Worm (Caenorhabditis elegans) whole organism, mixed stage, embryonic: ENCODE results near the gene flp-19.

ENCODE experiments used
- M03D4.4 ChIP-seq: sonication (generic microtip); optimal IDR thresholded peaks from 2 replicates; lab custom pipeline; 2017; ENCODE audit warnings: mild to moderate bottlenecking, missing genetic modification characterization, missing compliant biosample characterization
- bed-3 ChIP-seq: fragments of 200-800 bp; sonication (Bioruptor generic); optimal IDR thresholded peaks from 3 replicates; lab custom pipeline; 2018; ENCODE audit warnings: mild to moderate bottlenecking, missing genetic modification characterization, moderate library complexity, missing compliant biosample characterization
- blmp-1 ChIP-seq: fragments of 150-350 bp; optimal IDR thresholded peaks from 2 replicates; lab custom pipeline; 2014; ENCODE audit warnings: missing biosample characterization, missing genetic modification characterization
- ceh-39 ChIP-seq: fragments of 150-350 bp; optimal IDR thresholded peaks from 2 replicates; lab custom pipeline; 2014; ENCODE audit warnings: missing biosample characterization, missing genetic modification characterization
- ceh-43 ChIP-seq: fragments of 200-800 bp; sonication (Bioruptor generic); optimal IDR thresholded peaks from 2 replicates; lab custom pipeline; 2018; ENCODE audit warnings: mild to moderate bottlenecking, missing genetic modification characterization, moderate library complexity, missing compliant biosample characterization
- ceh-83 ChIP-seq: fragments of 200-800 bp; sonication (Bioruptor generic); optimal IDR thresholded peaks from 2 replicates; lab custom pipeline; 2018; ENCODE audit warnings: mild to moderate bottlenecking, missing genetic modification characterization, missing compliant biosample characterization
- ces-1 ChIP-seq: fragments of 150-350 bp; optimal IDR thresholded peaks from 2 replicates; lab custom pipeline; 2014; ENCODE audit warnings: missing biosample characterization, missing genetic modification reagents, missing genetic modification characterization
- cnd-1 ChIP-seq: fragments of 200-800 bp; sonication (Bioruptor generic); optimal IDR thresholded peaks from 2 replicates; lab custom pipeline; 2018; ENCODE audit warnings: mild to moderate bottlenecking, missing genetic modification characterization, missing compliant biosample characterization
- drap-1 ChIP-seq: fragments of 200-800 bp; sonication (Bioruptor generic); optimal IDR thresholded peaks from 3 replicates; lab custom pipeline; 2018; ENCODE audit warnings: mild to moderate bottlenecking, missing genetic modification characterization, missing compliant biosample characterization
- elt-1 ChIP-seq: sonication (generic microtip); optimal IDR thresholded peaks from 2 replicates; lab custom pipeline; 2017; ENCODE audit warnings: missing genetic modification characterization, mild to moderate bottlenecking, missing compliant biosample characterization, antibody characterized with exemption, moderate library complexity, borderline replicate concordance; ENCODE audit not compliant: insufficient read depth
- elt-3 ChIP-seq: fragments of 150-350 bp; optimal IDR thresholded peaks from 2 replicates; lab custom pipeline; 2014; ENCODE audit warnings: missing biosample characterization, missing genetic modification characterization
- flh-1 ChIP-seq: fragments of 200-800 bp; sonication (Bioruptor generic); optimal IDR thresholded peaks from 2 replicates; lab custom pipeline; 2018; ENCODE audit warnings: mild to moderate bottlenecking, missing genetic modification characterization, moderate library complexity, missing compliant biosample characterization
- ham-2 ChIP-seq: fragments of 200-800 bp; sonication (Bioruptor generic); optimal IDR thresholded peaks from 2 replicates; lab custom pipeline; 2018; ENCODE audit warnings: mild to moderate bottlenecking, missing genetic modification characterization, missing compliant biosample characterization
- hlh-1 ChIP-seq: fragments of 150-350 bp; optimal IDR thresholded peaks from 2 replicates; lab custom pipeline; 2014; ENCODE audit warnings: missing biosample characterization, missing genetic modification reagents, missing genetic modification characterization
- lin-13 ChIP-seq: fragments of 150-350 bp; optimal IDR thresholded peaks from 2 replicates; lab custom pipeline; 2014; ENCODE audit warnings: missing biosample characterization, missing genetic modification characterization
- lin-32 ChIP-seq: fragments of 200-800 bp; sonication (Bioruptor generic); optimal IDR thresholded peaks from 2 replicates; lab custom pipeline; 2018; ENCODE audit warnings: mild to moderate bottlenecking, missing genetic modification characterization, missing compliant biosample characterization
- lsy-2 ChIP-seq: fragments of 150-350 bp; optimal IDR thresholded peaks from 2 replicates; lab custom pipeline; 2014; ENCODE audit warnings: missing biosample characterization, missing genetic modification characterization
- mab-5 ChIP-seq: fragments of 150-350 bp; optimal IDR thresholded peaks from 2 replicates; lab custom pipeline; 2014; ENCODE audit warnings: missing biosample characterization, missing genetic modification characterization
- mep-1 ChIP-seq: fragments of 150-350 bp; optimal IDR thresholded peaks from 2 replicates; lab custom pipeline; 2017; ENCODE audit warnings: missing biosample characterization, missing genetic modification reagents, missing genetic modification characterization, inconsistent platforms
- mls-2 ChIP-seq: sonication (generic microtip); optimal IDR thresholded peaks from 2 replicates; lab custom pipeline; 2016; ENCODE audit warnings: mild to moderate bottlenecking, missing genetic modification characterization, moderate library complexity, missing compliant biosample characterization
- nhr-12 ChIP-seq: fragments of 150-350 bp; optimal IDR thresholded peaks from 2 replicates; lab custom pipeline; 2014; ENCODE audit warnings: missing biosample characterization, missing genetic modification characterization
- nhr-2 ChIP-seq: fragments of 150-350 bp; optimal IDR thresholded peaks from 2 replicates; lab custom pipeline; 2014; ENCODE audit warnings: missing biosample characterization, missing genetic modification characterization
- nhr-237 ChIP-seq: fragments of 150-350 bp; optimal IDR thresholded peaks from 2 replicates; lab custom pipeline; 2014; ENCODE audit warnings: missing biosample characterization, missing genetic modification characterization
- nhr-28 ChIP-seq: fragments of 150-350 bp; optimal IDR thresholded peaks from 2 replicates; lab custom pipeline; 2014; ENCODE audit warnings: missing biosample characterization, missing genetic modification characterization
- nhr-76 ChIP-seq: sonication (generic microtip); optimal IDR thresholded peaks from 2 replicates; lab custom pipeline; 2017; ENCODE audit warnings: missing biosample characterization, missing genetic modification characterization
- pha-4 ChIP-seq: fragments of 150-350 bp; optimal IDR thresholded peaks from 2 replicates; lab custom pipeline; 2018; ENCODE audit warnings: missing biosample characterization, missing genetic modification reagents, missing genetic modification characterization
- sem-2 ChIP-seq: fragments of 200-800 bp; sonication (Bioruptor generic); optimal IDR thresholded peaks from 2 replicates; lab custom pipeline; 2018; ENCODE audit warnings: mild to moderate bottlenecking, missing genetic modification characterization, missing compliant biosample characterization
- snpc-4 ChIP-seq: fragments of 150-350 bp; optimal IDR thresholded peaks from 2 replicates; lab custom pipeline; 2014; ENCODE audit warnings: missing biosample characterization, missing genetic modification characterization
- sptf-1 ChIP-seq: sonication (generic microtip); optimal IDR thresholded peaks from 2 replicates; lab custom pipeline; 2017; ENCODE audit warnings: mild to moderate bottlenecking, missing genetic modification characterization, moderate library complexity, missing compliant biosample characterization
- tbx-8 ChIP-seq: fragments of 200-800 bp; sonication (Bioruptor generic); optimal IDR thresholded peaks from 2 replicates; lab custom pipeline; 2018; ENCODE audit warnings: mild to moderate bottlenecking, missing genetic modification characterization, moderate library complexity, missing compliant biosample characterization
- unc-120 ChIP-seq: sonication (generic microtip); optimal IDR thresholded peaks from 2 replicates; lab custom pipeline; 2017; ENCODE audit warnings: missing genetic modification characterization, missing compliant biosample characterization; ENCODE audit not compliant: poor library complexity, severe bottlenecking
- unc-39 ChIP-seq: fragments of 150-350 bp; optimal IDR thresholded peaks from 2 replicates; lab custom pipeline; 2014; ENCODE audit warnings: missing biosample characterization, missing genetic modification characterization
- unc-62 ChIP-seq: fragments of 150-350 bp; optimal IDR thresholded peaks from 2 replicates; lab custom pipeline; 2014; ENCODE audit warnings: missing biosample characterization, missing genetic modification reagents, missing genetic modification characterization
- zip-8 ChIP-seq: fragments of 150-350 bp; optimal IDR thresholded peaks from 2 replicates; lab custom pipeline; 2014; ENCODE audit warnings: missing biosample characterization, missing genetic modification characterization
- ztf-11 ChIP-seq: fragments of 150-350 bp; optimal IDR thresholded peaks from 2 replicates; lab custom pipeline; 2014; ENCODE audit warnings: missing biosample characterization, missing genetic modification characterization

The flp-19 gene

DNA sequence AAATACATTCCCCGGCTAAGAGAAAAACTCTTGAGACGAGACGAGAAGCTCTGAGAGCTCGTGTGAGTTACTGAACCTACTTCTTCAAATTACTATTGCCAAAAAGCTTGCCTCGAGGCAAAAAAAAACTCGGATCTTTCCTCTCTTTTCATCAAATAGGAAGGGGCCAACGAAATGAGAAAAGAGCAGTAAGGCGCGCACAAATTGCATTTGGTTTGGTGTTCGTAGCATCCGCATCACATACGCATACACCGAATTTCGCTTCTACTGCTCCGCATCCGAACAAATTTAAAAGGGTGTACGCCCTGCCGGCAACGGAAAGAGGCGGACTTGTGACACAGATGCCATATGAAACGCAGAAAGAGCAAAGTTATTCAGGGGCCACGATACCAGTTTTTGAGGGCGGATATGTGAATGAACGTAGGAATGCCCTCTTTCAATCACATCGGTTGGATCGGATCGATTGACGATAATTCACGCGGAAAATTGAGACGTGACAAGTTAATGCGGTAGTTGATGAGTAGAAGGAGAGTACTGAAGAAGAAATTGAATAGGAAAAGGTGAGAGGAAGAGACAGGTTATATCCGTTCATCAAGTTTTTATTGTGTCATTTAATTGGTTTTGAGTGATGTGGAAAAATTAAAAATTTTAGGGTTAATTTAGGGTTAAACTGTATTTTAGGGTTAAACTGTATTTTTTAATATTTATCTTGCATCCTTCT, 9.6 kb upstream of the flp-19 start:
- TF ChIP-seq lin-13 (tag; lab: Kevin White, UChicago) (no peak), cnd-1 (tag; lab: Kevin White, UChicago) (no peak), nhr-12 (tag; lab: Kevin White, UChicago) (no peak), unc-120 (tag; lab: Kevin White, UChicago) (no peak), mls-2 (tag; lab: Kevin White, UChicago) (no peak), ceh-83 (GFP tag; lab: Kevin White, UChicago) (no peak), unc-62 (peak; percentile 56), sem-2 (GFP tag; lab: Kevin White, UChicago) (no peak), ceh-43 (GFP tag; lab: Kevin White, UChicago) (no peak), M03D4.4 (no peak), ceh-39 (tag; lab: Kevin White, UChicago) (no peak), ces-1 (GFP tag; lab: Kevin White, UChicago) (peak; percentile 81), mab-5 (tag; lab: Kevin White, UChicago) (no peak)

DNA sequence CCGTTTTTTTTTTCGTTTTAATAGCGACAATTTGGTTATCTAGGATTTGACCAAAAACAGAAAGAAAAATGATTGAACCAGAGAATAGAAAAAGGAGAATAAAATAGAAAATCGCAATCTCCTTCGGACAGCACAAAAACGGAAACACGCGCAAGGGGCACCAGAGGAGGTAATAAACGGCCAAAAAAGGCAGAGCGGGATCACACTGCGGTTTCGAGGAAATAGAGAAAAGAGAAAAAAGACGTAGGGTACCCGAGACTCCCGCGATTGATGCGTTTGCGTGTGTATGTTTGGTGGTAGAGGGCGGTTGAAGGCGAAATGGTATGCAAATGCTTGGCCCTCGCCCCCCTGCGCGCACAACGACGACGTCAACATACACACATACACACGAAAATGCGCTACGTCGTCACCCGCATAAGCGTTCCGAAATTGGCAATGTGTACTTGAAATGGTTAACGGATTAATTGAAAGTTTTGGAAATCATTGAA, 8.0 kb upstream of the flp-19 start:
- TF ChIP-seq M03D4.4 (peak; percentile 4), bed-3 (no peak), lsy-2 (tag; lab: Kevin White, UChicago) (no peak), ham-2 (GFP tag; lab: Kevin White, UChicago) (peak; percentile 27), tbx-8 (GFP tag; lab: Kevin White, UChicago) (no peak), sem-2 (GFP tag; lab: Kevin White, UChicago) (no peak), ceh-83 (GFP tag; lab: Kevin White, UChicago) (no peak), ceh-39 (tag; lab: Kevin White, UChicago) (no peak), lin-32 (GFP tag; lab: Kevin White, UChicago) (no peak)

DNA sequence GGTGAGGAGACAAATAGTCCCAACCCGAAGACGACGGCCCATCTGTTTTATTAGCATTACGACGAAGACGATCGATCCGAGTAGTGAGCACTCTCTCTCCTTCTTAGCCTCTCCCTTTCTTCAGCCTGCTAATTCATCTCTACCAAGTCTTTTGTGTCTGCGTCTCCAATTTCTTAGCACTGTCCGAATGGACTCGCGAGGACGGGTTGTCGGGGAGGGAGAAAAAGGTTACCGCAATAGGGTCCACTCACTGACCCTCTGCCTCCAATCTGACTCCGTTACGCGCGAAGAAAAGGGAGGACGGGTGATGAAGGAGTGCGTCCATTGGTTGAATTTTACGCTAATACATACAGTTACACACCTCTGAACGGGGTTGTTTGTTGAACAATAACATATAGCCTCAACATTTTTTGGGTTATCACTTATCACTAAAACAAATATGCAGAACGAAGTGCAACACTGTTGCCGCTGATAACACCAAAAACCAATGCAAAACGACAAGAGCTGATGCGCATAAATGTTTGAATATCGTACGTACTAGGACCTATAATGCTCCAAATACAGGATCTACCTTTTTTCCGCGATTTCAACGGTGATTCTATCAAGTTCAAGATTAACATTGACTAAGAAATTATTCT, 6.8 kb upstream of the flp-19 start:
- TF ChIP-seq cnd-1 (tag; lab: Kevin White, UChicago) (peak; percentile 45), hlh-1 (peak; percentile 50), mep-1 (tag; lab: Kevin White, UChicago) (no peak), ham-2 (GFP tag; lab: Kevin White, UChicago) (peak; percentile 80), unc-120 (tag; lab: Kevin White, UChicago) (peak; percentile 71), nhr-76 (tag; lab: Kevin White, UChicago) (no peak), ces-1 (GFP tag; lab: Kevin White, UChicago) (peak; percentile 84), lsy-2 (tag; lab: Kevin White, UChicago) (peak; percentile 37), unc-62 (peak; percentile 54), ceh-43 (GFP tag; lab: Kevin White, UChicago) (no peak), drap-1 (GFP tag; lab: Kevin White, UChicago) (peak; percentile 52), nhr-12 (tag; lab: Kevin White, UChicago) (no peak), bed-3 (no peak), nhr-28 (tag; lab: Kevin White, UChicago) (no peak), mls-2 (tag; lab: Kevin White, UChicago) (peak; percentile 73), pha-4 (no peak), tbx-8 (GFP tag; lab: Kevin White, UChicago) (no peak), ceh-83 (GFP tag; lab: Kevin White, UChicago) (no peak), ztf-11 (tag; lab: Kevin White, UChicago) (peak; percentile 28), nhr-2 (peak; percentile 93), snpc-4 (no peak), blmp-1 (tag; lab: Kevin White, UChicago) (no peak), elt-3 (no peak), zip-8 (no peak), lin-13 (tag; lab: Kevin White, UChicago) (no peak), M03D4.4 (no peak), lin-32 (GFP tag; lab: Kevin White, UChicago) (no peak), unc-39 (tag; lab: Kevin White, UChicago) (no peak), ceh-39 (tag; lab: Kevin White, UChicago) (peak; percentile 60), flh-1 (no peak), elt-1 (tag; lab: Kevin White, UChicago) (no peak), mab-5 (tag; lab: Kevin White, UChicago) (no peak), sem-2 (GFP tag; lab: Kevin White, UChicago) (no peak), nhr-237 (no peak), sptf-1 (tag; lab: Kevin White, UChicago) (peak; percentile 4)
